Fruit fly (Drosophila melanogaster): ENCODE results near the gene CG15005.

CG15005 gene

DNA sequence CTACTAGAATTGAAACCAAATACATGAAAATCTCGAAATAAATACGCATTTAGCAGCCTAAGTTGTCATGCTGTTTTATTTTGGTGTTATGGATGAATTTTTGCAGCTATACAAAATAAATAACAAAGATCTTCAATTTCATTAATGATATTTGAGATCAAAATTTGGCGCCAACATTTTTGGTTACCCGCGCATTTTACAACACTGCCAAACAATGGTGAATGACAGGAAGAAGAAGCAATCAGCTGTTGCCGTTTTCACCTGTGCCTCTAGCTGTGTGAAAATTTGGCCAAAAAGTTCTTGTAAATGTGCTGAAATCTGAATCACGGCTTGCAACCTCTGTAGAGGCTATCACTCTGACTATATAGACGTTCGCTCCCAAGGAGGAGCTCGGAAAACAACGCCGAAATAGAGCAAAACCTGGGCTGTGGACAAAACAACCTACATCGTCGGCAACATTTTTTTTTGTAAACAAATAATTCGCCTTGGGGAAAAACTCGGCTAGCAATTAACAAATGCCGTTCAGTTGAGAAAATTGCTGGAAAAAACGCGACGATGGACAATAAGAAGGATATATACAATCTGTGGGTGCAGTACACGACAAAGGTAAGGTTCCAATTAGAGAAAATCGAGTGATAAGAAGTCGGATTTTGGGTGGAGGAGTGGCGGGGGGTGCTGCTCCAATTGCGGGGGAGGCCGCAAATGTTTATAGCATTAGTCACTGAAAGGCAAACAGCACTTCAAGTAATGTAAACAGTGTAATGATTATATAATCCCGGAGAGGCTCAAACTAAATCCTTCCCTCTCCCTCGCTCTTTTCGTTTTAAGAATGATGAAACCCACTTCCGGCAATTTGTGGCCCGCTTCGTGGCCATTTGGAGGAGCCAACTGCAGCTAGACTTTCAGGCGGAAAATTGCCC, 10.1 kb downstream of the CG15005 start, which contains the start of gene CG43367:
Gene CG43367, plus strand, starts transcription at position 264 of the 920 bp plus-strand sequence.
- TF ChIP-seq CG8478 (optimal IDR thresholded peaks at IDR 0.05) (no peak), CTCF (optimal IDR thresholded peaks at IDR 0.05) (no peak)

DNA sequence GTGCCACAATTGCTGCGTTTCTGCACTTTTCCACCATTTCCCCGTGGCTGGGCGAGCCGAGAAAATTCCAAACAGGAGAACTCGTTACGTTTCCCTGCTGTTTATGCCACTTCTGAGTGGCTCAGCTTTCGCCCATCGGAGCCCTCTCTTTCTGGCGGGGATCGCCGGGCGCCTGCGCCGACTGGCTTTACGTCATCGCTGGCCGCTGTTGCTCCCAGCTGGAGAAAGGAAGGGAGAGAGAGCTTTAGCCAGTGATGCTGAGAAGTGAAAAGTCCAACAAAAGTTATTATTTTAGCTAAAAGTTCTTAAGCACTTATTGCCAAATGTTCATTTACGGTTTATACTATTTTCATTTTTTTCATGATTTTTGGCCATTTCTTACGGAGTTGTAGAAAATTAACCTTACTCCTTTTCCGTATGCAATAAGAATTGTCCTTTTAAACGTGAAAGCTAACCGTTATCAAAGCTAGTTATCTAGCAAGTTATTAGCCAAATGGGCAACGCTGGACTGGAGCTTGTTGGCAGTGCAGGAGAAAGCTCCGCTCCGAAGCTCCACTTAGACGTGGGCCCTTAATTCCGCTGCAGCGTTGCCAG, 16.1 kb downstream of the CG15005 start, which contains the start of the genes Teh2 and tipE:
Gene Teh2, minus strand, starts transcription at position 94 of the 594 bp plus-strand sequence.
Gene tipE, plus strand, starts transcription at position 570 of the 594 bp plus-strand sequence.
- no peak for TF ChIP-seq CG8478 (optimal IDR thresholded peaks at IDR 0.05)
- no peak for TF ChIP-seq CTCF (optimal IDR thresholded peaks at IDR 0.05)

DNA sequence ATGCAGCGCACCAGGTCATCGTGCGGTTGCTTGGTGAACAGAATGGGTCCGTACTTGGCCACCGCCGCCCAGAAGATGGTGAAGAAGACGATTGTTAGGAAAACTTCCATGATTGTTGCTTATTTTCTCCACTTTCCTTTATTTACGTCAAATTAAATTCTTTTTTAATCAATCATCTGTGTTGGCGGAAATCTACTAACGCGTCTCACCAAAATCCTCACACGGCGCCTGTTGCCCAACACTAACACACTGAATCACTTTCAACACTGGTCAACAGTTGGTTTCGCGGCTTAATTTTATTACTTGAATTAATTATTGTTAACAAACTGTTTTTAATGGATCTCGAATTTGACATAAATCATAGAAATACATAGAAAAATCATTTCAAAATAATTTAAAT, 17.5 kb downstream of the CG15005 start, which contains the start of gene VhaM9.7-c:
Gene VhaM9.7-c, minus strand, starts transcription at position 207 of the 400 bp plus-strand sequence.
- TF ChIP-seq CG8478 (optimal IDR thresholded peaks at IDR 0.05) (no peak), CTCF (optimal IDR thresholded peaks at IDR 0.05) (no peak)

DNA sequence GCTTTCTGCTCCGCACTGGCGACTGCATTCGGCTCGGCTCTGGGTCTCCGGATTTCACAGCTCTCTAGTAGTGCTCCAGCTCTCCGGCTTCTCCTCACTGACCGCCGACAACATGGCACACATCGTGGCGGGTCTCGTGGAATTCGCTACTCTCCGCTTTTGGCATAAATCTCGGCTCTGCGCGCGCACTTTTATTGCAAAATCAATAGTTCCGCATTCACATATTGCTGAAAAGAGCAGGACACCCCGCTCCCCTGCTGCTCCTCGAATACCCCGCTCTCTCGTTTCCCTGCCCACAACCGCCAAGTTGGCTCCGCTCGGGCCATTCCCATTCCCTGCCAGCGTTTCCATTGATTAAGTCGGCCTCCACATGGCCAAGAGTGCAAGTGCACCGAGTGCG, 18.9 kb downstream of the CG15005 start:
- TF ChIP-seq CTCF (optimal IDR thresholded peaks at IDR 0.05) (no peak), CG8478 (optimal IDR thresholded peaks at IDR 0.05) (no peak)

DNA sequence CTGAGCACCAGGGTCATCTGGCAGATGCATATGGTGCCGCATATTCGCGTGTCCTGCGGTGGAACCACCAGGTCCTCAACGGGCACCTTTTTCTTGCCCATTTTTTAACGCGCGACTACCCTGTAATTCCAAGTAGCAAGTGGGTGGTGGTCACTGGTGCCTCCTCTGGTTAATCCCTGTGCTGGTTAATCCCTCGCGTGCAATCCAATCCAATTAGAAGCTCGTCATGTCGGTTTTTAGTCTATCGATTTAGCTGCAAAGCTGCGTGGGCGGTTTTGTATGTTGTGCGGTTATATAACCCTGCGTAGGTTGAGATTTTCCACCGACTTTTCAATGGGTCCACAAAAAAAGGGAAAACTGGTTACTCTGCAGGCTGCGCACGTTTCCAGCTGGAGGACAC, 19.6 kb downstream of the CG15005 start, which contains the start of gene Teh3:
Gene Teh3, minus strand, starts transcription at position 101 of the 400 bp plus-strand sequence.
- TF ChIP-seq CG8478 (optimal IDR thresholded peaks at IDR 0.05) (no peak), CTCF (optimal IDR thresholded peaks at IDR 0.05) (no peak)

DNA sequence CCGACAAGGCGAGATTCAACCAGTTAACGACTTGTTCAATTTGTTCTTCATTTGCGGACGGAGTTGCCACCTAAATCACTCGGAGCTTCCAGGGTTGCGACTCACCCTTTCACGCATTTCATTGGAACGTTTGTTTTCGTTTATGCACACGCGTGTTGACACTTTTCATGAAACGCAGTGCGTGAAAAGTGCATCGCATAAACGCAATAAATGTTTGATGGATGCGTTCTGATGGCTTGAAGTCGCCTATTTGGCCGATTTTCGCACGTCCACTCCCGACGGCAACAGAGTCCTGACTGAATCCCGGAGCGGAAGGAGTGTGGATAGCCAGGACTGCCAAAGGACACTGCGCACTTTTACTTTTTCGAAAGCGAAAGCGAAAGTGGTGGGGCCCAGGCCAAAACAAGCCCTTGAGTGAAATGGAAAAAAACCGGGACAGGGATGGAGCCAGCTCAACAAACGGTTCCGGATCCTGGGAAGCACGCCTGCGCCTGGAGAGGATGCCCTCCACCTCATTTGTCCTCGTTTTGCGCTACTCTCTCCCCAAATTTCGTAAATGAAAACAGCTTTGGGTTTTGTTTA, 26.1 kb downstream of the CG15005 start, which contains the start of gene Teh4:
Gene Teh4, minus strand, starts transcription at position 290 of the 582 bp plus-strand sequence.
- TF ChIP-seq CTCF (optimal IDR thresholded peaks at IDR 0.05) (no peak), CG8478 (optimal IDR thresholded peaks at IDR 0.05) (no peak)

DNA sequence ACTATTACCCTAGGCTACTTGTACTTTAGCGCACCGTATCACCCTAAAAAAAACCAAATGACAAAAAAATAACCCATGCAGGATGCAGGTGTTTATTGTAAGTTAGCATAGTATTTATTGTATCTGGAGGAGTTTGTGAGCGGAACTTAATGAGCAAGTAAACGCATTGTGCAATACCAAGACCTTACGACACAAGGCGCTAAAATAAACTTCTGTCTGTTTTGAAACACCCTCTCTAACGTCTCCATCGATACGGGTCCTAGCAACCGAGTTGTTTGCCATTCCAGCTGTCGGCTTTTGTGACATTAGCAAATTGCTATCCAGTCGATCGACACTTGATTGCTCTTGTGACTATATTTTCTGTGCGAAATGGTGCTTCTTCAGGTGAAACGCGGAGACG, 30.6 kb downstream of the CG15005 start, which contains the start of gene CG18675:
Gene CG18675, plus strand, starts transcription at position 301 of the 400 bp plus-strand sequence.
- TF ChIP-seq CG8478 (optimal IDR thresholded peaks at IDR 0.05) (no peak), CTCF (optimal IDR thresholded peaks at IDR 0.05) (no peak)

DNA sequence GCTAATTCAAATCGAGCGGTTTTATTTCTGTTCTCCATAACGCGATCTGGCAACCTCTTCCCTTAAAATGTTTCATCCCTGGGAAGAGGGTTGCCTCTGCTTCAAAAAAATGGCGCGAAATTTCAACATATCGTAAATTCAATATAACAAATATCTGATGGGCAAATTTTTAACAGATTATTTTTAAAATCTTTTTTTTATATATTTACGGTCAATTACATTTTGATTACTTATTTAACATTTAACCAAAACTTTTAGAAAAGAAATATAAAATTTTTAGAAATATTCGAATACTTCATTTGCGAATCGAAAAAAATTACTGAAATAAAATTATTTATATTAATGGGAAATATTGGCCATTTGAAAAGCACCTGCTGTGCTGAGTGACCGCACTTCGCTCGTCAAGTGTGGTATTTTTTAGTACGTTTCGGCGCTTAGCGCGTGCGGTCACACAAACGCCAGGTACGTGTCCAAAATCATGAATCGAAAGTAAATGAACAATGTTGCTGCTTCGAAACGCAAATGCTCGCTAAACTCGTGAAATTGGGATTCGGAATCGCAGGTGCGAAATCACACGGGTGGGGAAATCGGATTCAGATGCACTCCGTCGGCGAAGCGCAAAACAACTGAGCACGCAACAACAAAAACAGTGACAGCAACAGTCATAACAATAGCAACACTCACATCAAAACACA, 34.0 kb downstream of the CG15005 start, which contains the start of gene Ero1L:
Gene Ero1L, plus strand, starts transcription at position 448 of the 695 bp plus-strand sequence.
- TF ChIP-seq CG8478 (optimal IDR thresholded peaks at IDR 0.05): no peak
- TF ChIP-seq CTCF (optimal IDR thresholded peaks at IDR 0.05): peak in 1 of 2 experiments; percentile 15

DNA sequence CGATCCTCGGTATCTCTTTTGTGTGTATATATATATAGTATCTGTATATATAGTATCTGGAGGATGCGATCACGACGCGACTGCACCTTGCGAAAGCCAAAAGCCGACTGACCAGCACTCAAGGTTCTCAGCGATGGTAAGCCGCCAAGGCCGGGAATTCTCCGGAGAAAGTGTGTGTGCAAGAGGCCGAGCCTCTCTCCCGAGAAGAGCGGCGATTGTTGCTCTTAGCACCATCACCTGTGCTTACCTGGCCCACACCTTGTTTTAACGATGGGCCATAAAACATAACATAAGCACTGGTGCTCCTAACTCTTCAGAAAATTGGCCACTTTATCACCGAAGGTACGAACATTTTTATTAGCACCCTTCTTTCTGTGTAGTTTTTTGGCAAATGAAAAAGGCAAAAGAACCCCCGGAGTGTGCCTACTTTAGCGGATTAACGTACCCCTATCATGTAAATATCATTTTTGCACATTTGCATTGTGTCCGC, 36.7 kb downstream of the CG15005 start, which contains the start of gene mas:
Gene mas, minus strand, starts transcription at position 112 of the 490 bp plus-strand sequence.
- no peak for TF ChIP-seq CTCF (optimal IDR thresholded peaks at IDR 0.05)

DNA sequence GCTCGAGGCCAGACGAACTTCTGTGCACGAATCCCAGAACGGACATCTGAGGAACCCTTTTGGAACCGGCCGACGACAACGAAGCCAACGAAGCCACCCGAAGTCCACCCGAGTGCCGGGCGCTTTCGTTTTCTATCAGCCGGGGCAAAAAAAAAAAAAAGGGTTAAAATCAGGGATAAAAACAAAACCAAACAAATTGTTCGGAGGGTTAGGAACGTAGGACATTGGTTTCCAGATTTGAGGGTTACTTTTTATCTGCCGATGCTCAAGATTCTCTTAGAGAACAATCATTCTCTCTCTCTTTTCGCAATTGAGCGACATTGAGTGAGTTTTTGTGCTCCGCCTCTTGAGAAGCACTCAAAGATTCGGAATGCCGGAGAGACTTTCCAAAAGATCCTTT, 43.2 kb downstream of the CG15005 start, which contains the start of gene nab:
Gene nab, minus strand, starts transcription at position 7 of the 400 bp plus-strand sequence.
- TF ChIP-seq CTCF (optimal IDR thresholded peaks at IDR 0.05): no peak
- TF ChIP-seq CG8478 (optimal IDR thresholded peaks at IDR 0.05): no peak

DNA sequence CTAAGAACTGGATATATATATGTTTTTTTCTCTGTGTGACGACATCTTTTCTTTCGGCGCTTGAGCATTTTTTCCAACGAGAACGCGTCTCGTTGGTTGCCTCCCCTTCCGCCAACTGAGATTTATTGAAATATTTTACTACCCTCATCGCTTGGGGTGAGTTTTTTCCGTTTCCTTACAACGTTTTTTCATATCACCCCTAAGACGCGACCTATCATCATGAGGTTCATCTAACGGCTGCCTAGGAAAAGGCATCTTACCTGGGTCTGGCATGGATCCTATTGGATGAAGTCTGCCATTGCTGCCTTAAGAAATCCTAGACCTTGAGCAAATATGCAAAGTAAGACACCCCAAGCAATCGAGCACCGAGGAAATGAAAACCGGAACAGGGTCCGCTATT, 44.9 kb downstream of the CG15005 start:
- TF ChIP-seq CTCF (optimal IDR thresholded peaks at IDR 0.05) (no peak), CG8478 (optimal IDR thresholded peaks at IDR 0.05) (no peak)

DNA sequence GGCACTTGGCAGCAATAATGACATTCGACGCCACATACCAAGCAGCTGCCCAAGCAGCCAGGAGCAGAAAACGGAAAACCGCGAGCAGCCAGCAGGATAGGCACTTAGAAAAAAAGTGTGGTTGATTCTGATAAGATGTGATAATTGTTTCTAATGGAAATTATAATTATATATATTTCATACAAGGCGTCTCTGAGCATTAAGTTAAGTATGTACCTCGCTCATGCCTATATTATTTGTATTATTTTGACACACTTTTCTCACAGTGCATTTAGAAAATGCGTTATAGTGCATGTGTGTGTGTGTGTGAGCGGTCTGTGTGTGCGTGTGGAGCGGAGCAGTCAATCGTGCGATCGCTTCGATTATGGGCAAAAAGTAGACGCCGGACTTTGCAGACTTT, 45.8 kb downstream of the CG15005 start:
- no peak for TF ChIP-seq CTCF (optimal IDR thresholded peaks at IDR 0.05)
- no peak for TF ChIP-seq CG8478 (optimal IDR thresholded peaks at IDR 0.05)

DNA sequence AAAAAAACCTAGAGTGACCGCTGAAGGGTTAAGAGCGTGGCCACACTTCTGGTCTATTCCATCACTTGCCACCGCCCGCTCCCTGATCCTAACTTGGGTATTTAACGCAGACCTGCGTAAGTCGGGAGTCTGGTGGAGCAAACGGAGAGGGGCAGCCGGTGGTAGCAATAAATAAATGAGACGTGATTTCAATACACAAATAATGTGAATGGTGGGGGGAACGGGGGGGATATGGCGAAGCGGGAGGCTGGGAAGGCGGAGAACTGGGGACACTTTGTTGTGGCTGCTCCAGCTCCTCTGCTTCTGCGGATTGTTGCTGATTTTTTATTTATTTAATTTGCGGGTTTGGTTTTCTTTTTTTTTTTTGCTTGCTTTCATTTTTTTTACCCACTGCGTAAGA, 46.3 kb downstream of the CG15005 start:
- TF ChIP-seq CTCF (optimal IDR thresholded peaks at IDR 0.05) (no peak), CG8478 (optimal IDR thresholded peaks at IDR 0.05) (no peak)
